Worm (Caenorhabditis elegans): Measurements from ENCODE around the gene str-66.

ce11 chrV:3112198-3112597 lies 8.2 kb upstream of the str-66 start:
- TF ChIP-seq nhr-28 (tag; optimal IDR thresholded peaks at IDR 0.05) (no peak), unc-39 (tag; optimal IDR thresholded peaks at IDR 0.05) (no peak), zag-1 (tag; optimal IDR thresholded peaks at IDR 0.05) (no peak), nhr-12 (tag; optimal IDR thresholded peaks at IDR 0.05) (no peak), mml-1 (tag; optimal IDR thresholded peaks at IDR 0.05) (no peak), nhr-11 (tag; optimal IDR thresholded peaks at IDR 0.05) (no peak), pha-4 (tag; optimal IDR thresholded peaks at IDR 0.05) (no peak), ceh-9 (tag; optimal IDR thresholded peaks at IDR 0.05) (no peak), aly-2 (tag; optimal IDR thresholded peaks at IDR 0.05) (no peak)

Measured in whole organism, L3 larva.